Worm (Caenorhabditis elegans) whole organism, young adult: ENCODE data around the gene zip-8.

Experiments
- B0261.1 ChIP-seq: sonication (generic microtip); optimal IDR thresholded peaks from 2 replicates; lab custom pipeline; 2016; ENCODE audit warnings: mild to moderate bottlenecking, missing genetic modification characterization, moderate library complexity, missing compliant biosample characterization
- C06A6.2 ChIP-seq: fragments of 200-800 bp; sonication (Bioruptor generic); conservative IDR thresholded peaks from 2 replicates; pipeline ENCODE4 v1.3.6; 2022; ENCODE audit warnings: missing genetic modification characterization, missing compliant biosample characterization
- C17E4.6 ChIP-seq: fragments of 200-800 bp; sonication (Bioruptor generic); IDR thresholded peaks from 2 replicates; pipeline ENCODE4 v1.3.6; 2022; ENCODE audit warnings: missing genetic modification reagents, missing genetic modification characterization, missing compliant biosample characterization
- F57C9.4 ChIP-seq: sonication (generic microtip); optimal IDR thresholded peaks from 2 replicates; lab custom pipeline; 2017; ENCODE audit warnings: mild to moderate bottlenecking, missing genetic modification characterization, missing compliant biosample characterization
- T26A5.8 ChIP-seq: sonication (generic microtip); optimal IDR thresholded peaks from 2 replicates; lab custom pipeline; 2016; ENCODE audit warnings: missing genetic modification characterization, missing compliant biosample characterization
- Y53F4B.3 ChIP-seq: fragments of 200-800 bp; sonication (Bioruptor generic); IDR thresholded peaks from 2 replicates; pipeline ENCODE4 v1.3.6; 2022; ENCODE audit warnings: missing genetic modification reagents, missing genetic modification characterization, missing compliant biosample characterization
- Y79H2A.3 ChIP-seq: fragments of 200-800 bp; sonication (Bioruptor generic); conservative IDR thresholded peaks from 2 replicates; pipeline ENCODE4 v1.3.6; 2022; ENCODE audit warnings: missing genetic modification reagents, missing genetic modification characterization, missing compliant biosample characterization
- akir-1 ChIP-seq: fragments of 200-800 bp; sonication (Bioruptor generic); optimal IDR thresholded peaks from 2 replicates; lab custom pipeline; 2018; ENCODE audit warnings: mild to moderate bottlenecking, missing genetic modification characterization, moderate library complexity, missing compliant biosample characterization
- aptf-3 ChIP-seq: fragments of 200-800 bp; sonication (Bioruptor generic); IDR thresholded peaks from 2 replicates; pipeline ENCODE4 v1.3.6; 2022; ENCODE audit warnings: missing genetic modification characterization, missing compliant biosample characterization
- athp-1 ChIP-seq: sonication (generic microtip); optimal IDR thresholded peaks from 2 replicates; lab custom pipeline; 2017; ENCODE audit warnings: mild to moderate bottlenecking, missing genetic modification characterization, missing compliant biosample characterization
- cebp-1 ChIP-seq, 2 experiments: fragments of 200-800 bp in 1 of 2; sonication (Bioruptor generic) in 1 of 2; sonication (generic microtip) in 1 of 2; IDR thresholded peaks in 1 of 2; optimal IDR thresholded peaks in 1 of 2; 2 replicates each; pipeline versions ENCODE4 v1.3.6 to Lab custom; 2017 to 2022; ENCODE audit warnings: missing compliant biosample characterization in 2 of 2, missing genetic modification characterization in 2 of 2, mild to moderate bottlenecking in 1 of 2, missing genetic modification reagents in 1 of 2, moderate library complexity in 1 of 2
- ceh-91 ChIP-seq: fragments of 200-800 bp; sonication (Bioruptor generic); IDR thresholded peaks from 2 replicates; pipeline ENCODE4 v1.3.6; 2022; ENCODE audit warnings: missing genetic modification reagents, missing genetic modification characterization, missing compliant biosample characterization
- dox-1 ChIP-seq: fragments of 200-800 bp; sonication (Bioruptor generic); IDR thresholded peaks from 2 replicates; pipeline ENCODE4 v1.3.6; 2022; ENCODE audit warnings: missing genetic modification reagents, missing genetic modification characterization, missing compliant biosample characterization
- dpl-1 ChIP-seq: fragments of 150-350 bp; optimal IDR thresholded peaks from 2 replicates; lab custom pipeline; 2014; ENCODE audit warnings: missing biosample characterization, missing genetic modification reagents, missing genetic modification characterization
- ekl-4 ChIP-seq: fragments of 200-800 bp; sonication (Bioruptor generic); IDR thresholded peaks from 2 replicates; pipeline ENCODE4 v1.3.6; 2022; ENCODE audit warnings: missing genetic modification reagents, missing genetic modification characterization, missing compliant biosample characterization
- ets-4 ChIP-seq: fragments of 200-800 bp; sonication (Bioruptor generic); optimal IDR thresholded peaks from 2 replicates; lab custom pipeline; 2018; ENCODE audit warnings: mild to moderate bottlenecking, missing genetic modification characterization, missing compliant biosample characterization
- him-1 ChIP-seq: sonication (generic microtip); optimal IDR thresholded peaks from 2 replicates; lab custom pipeline; 2016; ENCODE audit warnings: missing genotype, missing genetic modification reagents, missing genetic modification characterization, missing compliant biosample characterization
- hmg-1.2 ChIP-seq: fragments of 200-800 bp; sonication (Bioruptor generic); IDR thresholded peaks from 2 replicates; pipeline ENCODE4 v1.3.6; 2022; ENCODE audit warnings: missing genetic modification reagents, missing genetic modification characterization, missing compliant biosample characterization
- hmg-20 ChIP-seq: fragments of 200-800 bp; sonication (Bioruptor generic); IDR thresholded peaks from 2 replicates; pipeline ENCODE4 v1.3.6; 2022; ENCODE audit warnings: missing genetic modification reagents, missing genetic modification characterization, missing compliant biosample characterization
- hrde-1 ChIP-seq: sonication (generic microtip); optimal IDR thresholded peaks from 2 replicates; lab custom pipeline; 2016; ENCODE audit warnings: missing genetic modification characterization, mild to moderate bottlenecking, missing compliant biosample characterization, moderate library complexity, missing genotype, missing genetic modification reagents, borderline replicate concordance
- hsf-1 ChIP-seq: fragments of 200-800 bp; sonication (Bioruptor generic); IDR thresholded peaks from 2 replicates; pipeline ENCODE4 v1.3.6; 2022; ENCODE audit warnings: missing genetic modification reagents, missing genetic modification characterization, missing compliant biosample characterization
- lsy-27 ChIP-seq: sonication (generic microtip); optimal IDR thresholded peaks from 2 replicates; lab custom pipeline; 2017; ENCODE audit warnings: missing genetic modification characterization, mild to moderate bottlenecking, missing compliant biosample characterization, antibody characterized with exemption, missing genotype, borderline replicate concordance; ENCODE audit not compliant: insufficient read depth
- madf-10 ChIP-seq: sonication (generic microtip); optimal IDR thresholded peaks from 2 replicates; lab custom pipeline; 2016; ENCODE audit warnings: mild to moderate bottlenecking, missing genetic modification characterization, missing compliant biosample characterization
- madf-3 ChIP-seq: fragments of 200-800 bp; sonication (Bioruptor generic); IDR thresholded peaks from 2 replicates; pipeline ENCODE4 v1.3.6; 2022; ENCODE audit warnings: missing genetic modification reagents, missing genetic modification characterization, missing compliant biosample characterization
- madf-8 ChIP-seq: fragments of 200-800 bp; sonication (Bioruptor generic); conservative IDR thresholded peaks from 2 replicates; pipeline ENCODE4 v1.3.6; 2022; ENCODE audit warnings: missing genetic modification reagents, missing genetic modification characterization, missing compliant biosample characterization
- mcd-1 ChIP-seq: fragments of 200-800 bp; sonication (Bioruptor generic); IDR thresholded peaks from 2 replicates; pipeline ENCODE4 v1.3.6; 2022; ENCODE audit warnings: missing genetic modification reagents, missing genetic modification characterization, missing compliant biosample characterization
- mel-28 ChIP-seq: sonication (generic microtip); optimal IDR thresholded peaks from 2 replicates; lab custom pipeline; 2016; ENCODE audit warnings: borderline replicate concordance, mild to moderate bottlenecking, missing genetic modification characterization, missing compliant biosample characterization
- rcor-1 ChIP-seq: fragments of 200-800 bp; sonication (Bioruptor generic); IDR thresholded peaks from 2 replicates; pipeline ENCODE4 v1.3.6; 2022; ENCODE audit warnings: missing genetic modification reagents, missing genetic modification characterization, missing compliant biosample characterization
- sea-2 ChIP-seq: fragments of 200-800 bp; sonication (Bioruptor generic); IDR thresholded peaks from 2 replicates; pipeline ENCODE4 v1.3.6; 2022; ENCODE audit warnings: missing genetic modification characterization, missing compliant biosample characterization
- somi-1 ChIP-seq: fragments of 200-800 bp; sonication (Bioruptor generic); optimal IDR thresholded peaks from 2 replicates; lab custom pipeline; 2018; ENCODE audit warnings: mild to moderate bottlenecking, missing genetic modification characterization, missing compliant biosample characterization
- unc-130 ChIP-seq: sonication (generic microtip); optimal IDR thresholded peaks from 2 replicates; lab custom pipeline; 2016; ENCODE audit warnings: missing genetic modification reagents, missing genetic modification characterization, missing compliant biosample characterization
- xnd-1 ChIP-seq: sonication (generic microtip); optimal IDR thresholded peaks from 2 replicates; lab custom pipeline; 2016; ENCODE audit warnings: missing genotype, missing genetic modification reagents, missing genetic modification characterization, missing compliant biosample characterization
- zim-3 ChIP-seq: sonication (generic microtip); optimal IDR thresholded peaks from 2 replicates; lab custom pipeline; 2017; ENCODE audit warnings: mild to moderate bottlenecking, missing genetic modification characterization, moderate library complexity, missing compliant biosample characterization
- ztf-22 ChIP-seq: fragments of 200-800 bp; sonication (Bioruptor generic); optimal IDR thresholded peaks from 2 replicates; lab custom pipeline; 2018; ENCODE audit warnings: mild to moderate bottlenecking, missing genetic modification characterization, moderate library complexity, missing compliant biosample characterization

Gene zip-8

DNA sequence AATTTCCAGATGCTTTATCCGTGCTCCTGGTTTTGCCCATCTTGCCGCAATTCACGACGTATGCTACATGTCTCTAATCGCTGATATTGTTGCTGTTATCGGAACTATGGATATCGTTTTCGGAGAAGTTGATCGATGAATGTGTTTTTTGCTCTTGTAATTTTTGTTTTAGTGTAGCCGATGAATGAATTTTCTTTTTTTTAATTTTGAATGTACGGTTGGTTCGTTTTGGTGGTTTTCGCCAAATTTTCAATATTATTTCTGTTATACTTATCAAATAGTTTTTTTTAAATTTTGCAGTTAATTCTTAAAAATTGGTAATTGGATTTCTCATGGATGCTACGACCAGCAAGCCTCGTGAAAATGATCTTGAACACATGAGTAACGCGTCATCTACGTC, 11.8 kb upstream of the zip-8 start, which contains the start of gene T26A5.2:
Gene T26A5.2, plus strand, starts transcription at position 301 of the 400 bp plus-strand sequence.
- no peak for TF ChIP-seq ceh-91 (GFP tag; lab: Robert Waterston, UW)
- TF ChIP-seq athp-1, result no peak
- TF ChIP-seq somi-1 (GFP tag; lab: Kevin White, UChicago), result no peak
- no peak for TF ChIP-seq lsy-27 (tag; lab: Kevin White, UChicago)
- TF ChIP-seq madf-8 (GFP tag; lab: Robert Waterston, UW), result no peak
- no peak for TF ChIP-seq unc-130
- no peak for TF ChIP-seq mel-28 (tag; lab: Kevin White, UChicago)
- no peak for TF ChIP-seq ets-4 (GFP tag; lab: Kevin White, UChicago)
- no peak for TF ChIP-seq dox-1
- no peak for TF ChIP-seq hmg-1.2 (GFP tag; lab: Robert Waterston, UW)
- no peak for TF ChIP-seq sea-2 (GFP tag; lab: Robert Waterston, UW)
- no peak for TF ChIP-seq mcd-1 (GFP tag; lab: Robert Waterston, UW)
- TF ChIP-seq zim-3 (tag; lab: Kevin White, UChicago), result no peak
- no peak for TF ChIP-seq madf-10 (tag; lab: Kevin White, UChicago)

ce11 chrIII:6471451-6471850, 7.3 kb upstream of the zip-8 start, which contains the start of gene wht-6:
Gene wht-6, plus strand, starts transcription at chrIII:6471751.
- TF ChIP-seq C17E4.6 (GFP tag; lab: Robert Waterston, UW) (no peak), hsf-1 (no peak), dpl-1 (GFP tag; lab: Kevin White, UChicago) (no peak), Y53F4B.3 (GFP tag; lab: Robert Waterston, UW) (no peak), hrde-1 (tag; lab: Kevin White, UChicago) (peak; percentile 27)
- TF ChIP-seq, all 124 proteins: peak for 1

DNA sequence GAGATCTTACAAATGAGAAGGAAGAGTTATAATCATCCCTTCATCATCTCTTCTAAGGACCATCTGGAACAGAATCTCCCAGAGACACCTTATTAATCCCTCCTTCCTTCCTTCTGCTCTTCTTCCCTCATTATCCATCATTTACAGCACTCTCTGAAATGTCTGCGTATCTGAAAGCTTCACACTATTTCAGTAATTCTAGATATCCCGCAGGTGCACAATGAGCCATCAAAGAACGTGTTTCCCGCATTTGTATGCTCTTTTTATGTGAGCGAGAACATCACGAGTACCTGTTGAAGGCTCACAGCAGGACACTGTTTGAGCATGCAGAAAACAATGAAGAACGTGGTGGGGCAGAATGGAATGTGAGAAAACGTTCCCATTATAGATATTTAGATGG, 2.4 kb upstream of the zip-8 start:
- TF ChIP-seq xnd-1 (tag; lab: Kevin White, UChicago) (no peak), him-1 (no peak), ztf-22 (GFP tag; lab: Kevin White, UChicago) (no peak), C06A6.2 (GFP tag; lab: Robert Waterston, UW) (no peak), F57C9.4 (tag; lab: Kevin White, UChicago) (no peak)

ce11 chrIII:6479439-6479838, 684 bp downstream of the zip-8 start:
- no peak for TF ChIP-seq T26A5.8
- no peak for TF ChIP-seq madf-10 (tag; lab: Kevin White, UChicago)
- no peak for TF ChIP-seq madf-3 (GFP tag; lab: Robert Waterston, UW)
- TF ChIP-seq hmg-20 (GFP tag; lab: Robert Waterston, UW), result no peak
- TF ChIP-seq somi-1 (GFP tag; lab: Kevin White, UChicago), result no peak
- TF ChIP-seq aptf-3 (GFP tag; lab: Robert Waterston, UW), result no peak
- no peak for TF ChIP-seq Y53F4B.3 (GFP tag; lab: Robert Waterston, UW)
- no peak for TF ChIP-seq akir-1 (GFP tag; lab: Kevin White, UChicago)
- no peak for TF ChIP-seq madf-8 (GFP tag; lab: Robert Waterston, UW)
- TF ChIP-seq cebp-1 (GFP tag; IDR thresholded peaks at IDR 0.05; lab: Robert Waterston, UW), result no peak
- no peak for TF ChIP-seq cebp-1 (tag; optimal IDR thresholded peaks at IDR 0.05; lab: Kevin White, UChicago)
- no peak for TF ChIP-seq rcor-1 (GFP tag; lab: Robert Waterston, UW)
- no peak for TF ChIP-seq ekl-4 (GFP tag; lab: Robert Waterston, UW)
- TF ChIP-seq B0261.1 (tag; lab: Kevin White, UChicago), result no peak
- no peak for TF ChIP-seq Y79H2A.3 (GFP tag; lab: Robert Waterston, UW)
- TF ChIP-seq, all 124 proteins: peak for 0
